Worm (Caenorhabditis elegans): ENCODE data around the gene ssp-35.

The ssp-35 gene

DNA sequence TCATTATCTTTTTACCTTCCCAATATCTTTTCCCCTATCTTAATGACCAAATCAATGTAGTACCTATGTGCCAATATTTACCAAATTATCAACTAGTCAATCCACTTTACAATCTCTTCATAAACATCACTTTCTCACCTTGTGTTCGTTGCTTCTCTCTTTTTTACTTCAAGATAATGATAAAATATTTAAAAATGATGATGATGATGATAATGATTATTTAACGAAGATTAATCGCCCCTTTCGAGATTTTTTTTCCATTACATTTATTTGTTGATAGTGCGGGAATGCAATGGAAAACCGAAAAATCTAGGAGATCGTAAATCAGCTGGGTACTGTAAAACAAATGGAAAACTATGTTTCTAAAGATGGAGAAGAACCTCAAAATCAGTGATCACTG lies 30.5 kb upstream of the ssp-35 start:
- peak in 1 of 2 experiments; percentile 79 for TF ChIP-seq unc-62 (GFP tag; optimal IDR thresholded peaks at IDR 0.05 in 1 of 2)
- no peak for TF ChIP-seq unc-62 (tag; optimal IDR thresholded peaks at IDR 0.05)
- TF ChIP-seq spr-3 (GFP tag; optimal IDR thresholded peaks at IDR 0.05), result no peak
- peak; percentile 34; the same call in 1 of the 2 replicates for TF ChIP-seq ceh-20 (GFP tag; IDR thresholded peaks at IDR 0.05)
- peak; percentile 32 for TF ChIP-seq nhr-28 (tag; optimal IDR thresholded peaks at IDR 0.05)
- TF ChIP-seq snpc-1.2 (GFP tag; IDR thresholded peaks at IDR 0.05), result no peak
- TF ChIP-seq tra-1 (GFP tag; IDR thresholded peaks at IDR 0.05), result 0 out of 2 replicates have a peak, but pooled peaks have one; percentile 26

DNA sequence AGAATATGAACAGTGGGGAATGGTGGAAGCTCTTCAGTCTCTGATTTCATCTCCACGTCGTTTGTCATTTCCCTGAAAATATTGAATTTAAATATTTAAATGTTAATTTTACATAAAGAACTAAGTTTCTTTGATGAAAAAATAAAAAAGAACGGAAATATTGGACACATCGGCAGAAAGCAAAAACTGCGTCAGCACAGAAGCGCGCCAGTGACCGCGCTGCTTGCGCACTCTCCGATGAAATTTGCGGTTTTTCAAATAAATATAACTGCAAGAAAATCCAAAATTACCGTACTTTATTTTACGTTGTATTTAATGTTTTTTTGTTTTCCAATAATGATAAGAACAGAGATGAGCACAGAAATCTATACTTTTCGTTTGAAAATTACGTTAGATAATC lies 28.0 kb upstream of the ssp-35 start, which contains the start of the genes srpa-68 and srh-16:
TSS of gene srpa-68 (minus strand) at position 72 of the 400 bp plus-strand sequence.
TSS of gene srh-16 (plus strand) at position 275 of the 400 bp plus-strand sequence.
- TF ChIP-seq nhr-48 (tag; optimal IDR thresholded peaks at IDR 0.05) (peak; percentile 77), snpc-1.2 (GFP tag; IDR thresholded peaks at IDR 0.05) (peak; percentile 61; the same call in 1 of the 2 replicates), hif-1 (tag; optimal IDR thresholded peaks at IDR 0.05) (peak in 1 of 2 experiments; percentile 44), ztf-7 (tag; optimal IDR thresholded peaks at IDR 0.05) (peak; percentile 74), unc-62 (GFP tag; optimal IDR thresholded peaks at IDR 0.05 in 1 of 2) (no peak), unc-62 (tag; optimal IDR thresholded peaks at IDR 0.05) (no peak), hmg-1.1 (GFP tag; IDR thresholded peaks at IDR 0.05) (peak; percentile 86), daf-8 (GFP tag; IDR thresholded peaks at IDR 0.05) (no peak), dmd-6 (GFP tag; IDR thresholded peaks at IDR 0.05) (peak; percentile 79), ztf-11 (tag; optimal IDR thresholded peaks at IDR 0.05) (no peak), lin-39 (tag; optimal IDR thresholded peaks at IDR 0.05) (no peak), ceh-44 (GFP tag; IDR thresholded peaks at IDR 0.05) (no peak), dpl-1 (GFP tag; optimal IDR thresholded peaks at IDR 0.05) (peak; percentile 99), lin-29 (GFP tag; IDR thresholded peaks at IDR 0.05) (peak; percentile 63), daf-19 (GFP tag; conservative IDR thresholded peaks at IDR 0.05) (0 out of 2 replicates have a peak, but pooled peaks have one; percentile 17), fos-1 (tag; optimal IDR thresholded peaks at IDR 0.05) (no peak), nhr-11 (tag; optimal IDR thresholded peaks at IDR 0.05) (peak; percentile 56), zip-11 (GFP tag; IDR thresholded peaks at IDR 0.05) (no peak), nhr-6 (tag; optimal IDR thresholded peaks at IDR 0.05) (peak; percentile 97), mxl-3 (GFP tag; optimal IDR thresholded peaks at IDR 0.05) (no peak), arid-1 (GFP tag; conservative IDR thresholded peaks at IDR 0.05) (peak; percentile 88), lsy-2 (tag; optimal IDR thresholded peaks at IDR 0.05) (peak; percentile 22 to 94), tag-97 (GFP tag; IDR thresholded peaks at IDR 0.05) (no peak), aly-2 (tag; optimal IDR thresholded peaks at IDR 0.05) (no peak), nhr-10 (tag; optimal IDR thresholded peaks at IDR 0.05) (no peak), lir-3 (tag; optimal IDR thresholded peaks at IDR 0.05) (peak; percentile 36), mdl-1 (tag; optimal IDR thresholded peaks at IDR 0.05) (peak in 1 of 2 experiments; percentile 8), lin-15B (tag; optimal IDR thresholded peaks at IDR 0.05) (peak; percentile 37), Y105C5A.15 (GFP tag; IDR thresholded peaks at IDR 0.05) (no peak), dmd-9 (GFP tag; IDR thresholded peaks at IDR 0.05) (no peak), spr-1 (tag; optimal IDR thresholded peaks at IDR 0.05) (peak; percentile 81), Y48G9A.11 (GFP tag; IDR thresholded peaks at IDR 0.05) (peak; percentile 86), mep-1 (tag; optimal IDR thresholded peaks at IDR 0.05) (peak; percentile 90), zfp-3 (GFP tag; conservative IDR thresholded peaks at IDR 0.05) (no peak), lin-13 (GFP tag; optimal IDR thresholded peaks at IDR 0.05) (peak; percentile 74), nhr-102 (tag; optimal IDR thresholded peaks at IDR 0.05) (peak; percentile 93), mdt-29 (GFP tag; IDR thresholded peaks at IDR 0.05) (0 out of 2 replicates have a peak, but pooled peaks have one; percentile 26), zip-2 (tag; optimal IDR thresholded peaks at IDR 0.05) (peak; percentile 78), gei-8 (GFP tag; optimal IDR thresholded peaks at IDR 0.05) (no peak), T26A8.4 (GFP tag; IDR thresholded peaks at IDR 0.05) (peak; percentile 89), set-16 (GFP tag; IDR thresholded peaks at IDR 0.05) (no peak), vab-7 (GFP tag; IDR thresholded peaks at IDR 0.05) (no peak), dmd-8 (GFP tag; IDR thresholded peaks at IDR 0.05) (no peak), hlh-11 (tag; optimal IDR thresholded peaks at IDR 0.05) (peak; percentile 80), nhr-76 (tag; optimal IDR thresholded peaks at IDR 0.05) (peak; percentile 14), unc-39 (tag; optimal IDR thresholded peaks at IDR 0.05) (no peak)
